Worm (Caenorhabditis elegans) whole organism, L3 larva: ENCODE data around the gene fbxa-104.

Source experiments
- R02D3.7 ChIP-seq: fragments of 150-350 bp; optimal IDR thresholded peaks from 2 replicates; lab custom pipeline; 2014; ENCODE audit warnings: missing biosample characterization, missing genetic modification characterization
- aly-2 ChIP-seq: fragments of 150-350 bp; optimal IDR thresholded peaks from 2 replicates; lab custom pipeline; 2014; ENCODE audit warnings: missing biosample characterization, missing genetic modification characterization
- ceh-28 ChIP-seq: fragments of 150-350 bp; optimal IDR thresholded peaks from 2 replicates; lab custom pipeline; 2014; ENCODE audit warnings: missing biosample characterization, missing genetic modification reagents, missing genetic modification characterization
- ceh-9 ChIP-seq: sonication (generic microtip); optimal IDR thresholded peaks from 2 replicates; lab custom pipeline; 2018; ENCODE audit warnings: missing biosample characterization, missing genetic modification characterization
- fkh-2 ChIP-seq: fragments of 150-350 bp; optimal IDR thresholded peaks from 2 replicates; lab custom pipeline; 2014; ENCODE audit warnings: missing biosample characterization, missing genetic modification reagents, missing genetic modification characterization
- jun-1 ChIP-seq: fragments of 150-350 bp; optimal IDR thresholded peaks from 2 replicates; lab custom pipeline; 2014; ENCODE audit warnings: missing biosample characterization, missing genetic modification reagents, missing genetic modification characterization
- lsy-12 ChIP-seq: sonication (generic microtip); optimal IDR thresholded peaks from 2 replicates; lab custom pipeline; 2016; ENCODE audit warnings: mild to moderate bottlenecking, missing genetic modification characterization, missing compliant biosample characterization
- mml-1 ChIP-seq: fragments of 150-350 bp; sonication (generic microtip); optimal IDR thresholded peaks from 3 replicates; lab custom pipeline; 2014; ENCODE audit warnings: missing biosample characterization, missing genetic modification characterization
- nhr-237 ChIP-seq: fragments of 150-350 bp; optimal IDR thresholded peaks from 2 replicates; lab custom pipeline; 2014; ENCODE audit warnings: missing biosample characterization, missing genetic modification characterization
- unc-62 ChIP-seq: fragments of 150-350 bp; sonication (generic microtip); optimal IDR thresholded peaks from 4 replicates; lab custom pipeline; 2014; ENCODE audit warnings: missing biosample characterization, missing genetic modification reagents, missing genetic modification characterization
- ztf-11 ChIP-seq: fragments of 150-350 bp; optimal IDR thresholded peaks from 2 replicates; lab custom pipeline; 2014; ENCODE audit warnings: missing biosample characterization, missing genetic modification characterization
- ztf-4 ChIP-seq: fragments of 150-350 bp; optimal IDR thresholded peaks from 2 replicates; lab custom pipeline; 2014; ENCODE audit warnings: missing biosample characterization, missing genetic modification characterization

- TF ChIP-seq ceh-9 (tag; lab: Kevin White, UChicago) (no peak), mml-1 (no peak), aly-2 (tag; lab: Kevin White, UChicago) (no peak), R02D3.7 (tag; lab: Kevin White, UChicago) (no peak), lsy-12 (tag; lab: Kevin White, UChicago) (no peak), fkh-2 (tag; lab: Kevin White, UChicago) (no peak), jun-1 (no peak), nhr-237 (tag; lab: Kevin White, UChicago) (no peak), ztf-4 (no peak), ztf-11 (no peak), unc-62 (GFP tag; lab: Kevin White, UChicago) (no peak), ceh-28 (no peak)
Measured at ce11 chrV:15432457-15432856, 9.0 kb upstream of the fbxa-104 start, which contains the start of gene T26H5.8.
